Worm (Caenorhabditis elegans) whole organism, mixed stage, embryonic: Measurements from ENCODE around the gene ttr-52.

ENCODE experiments used
- ceh-39 ChIP-seq: fragments of 150-350 bp; optimal IDR thresholded peaks from 2 replicates; lab custom pipeline; 2014; ENCODE audit warnings: missing biosample characterization, missing genetic modification characterization
- cnd-1 ChIP-seq: fragments of 200-800 bp; sonication (Bioruptor generic); optimal IDR thresholded peaks from 2 replicates; lab custom pipeline; 2018; ENCODE audit warnings: mild to moderate bottlenecking, missing genetic modification characterization, missing compliant biosample characterization
- lin-32 ChIP-seq: fragments of 200-800 bp; sonication (Bioruptor generic); optimal IDR thresholded peaks from 2 replicates; lab custom pipeline; 2018; ENCODE audit warnings: mild to moderate bottlenecking, missing genetic modification characterization, missing compliant biosample characterization
- mep-1 ChIP-seq: fragments of 150-350 bp; optimal IDR thresholded peaks from 2 replicates; lab custom pipeline; 2017; ENCODE audit warnings: missing biosample characterization, missing genetic modification reagents, missing genetic modification characterization, inconsistent platforms
- mls-2 ChIP-seq: sonication (generic microtip); optimal IDR thresholded peaks from 2 replicates; lab custom pipeline; 2016; ENCODE audit warnings: mild to moderate bottlenecking, missing genetic modification characterization, moderate library complexity, missing compliant biosample characterization
- nhr-237 ChIP-seq: fragments of 150-350 bp; optimal IDR thresholded peaks from 2 replicates; lab custom pipeline; 2014; ENCODE audit warnings: missing biosample characterization, missing genetic modification characterization
- snpc-4 ChIP-seq: fragments of 150-350 bp; optimal IDR thresholded peaks from 2 replicates; lab custom pipeline; 2014; ENCODE audit warnings: missing biosample characterization, missing genetic modification characterization
- sptf-1 ChIP-seq: sonication (generic microtip); optimal IDR thresholded peaks from 2 replicates; lab custom pipeline; 2017; ENCODE audit warnings: mild to moderate bottlenecking, missing genetic modification characterization, moderate library complexity, missing compliant biosample characterization
- unc-62 ChIP-seq: fragments of 150-350 bp; optimal IDR thresholded peaks from 2 replicates; lab custom pipeline; 2014; ENCODE audit warnings: missing biosample characterization, missing genetic modification reagents, missing genetic modification characterization
- ztf-11 ChIP-seq: fragments of 150-350 bp; optimal IDR thresholded peaks from 2 replicates; lab custom pipeline; 2014; ENCODE audit warnings: missing biosample characterization, missing genetic modification characterization

- TF ChIP-seq ztf-11 (tag; lab: Kevin White, UChicago) (no peak), sptf-1 (tag; lab: Kevin White, UChicago) (no peak), snpc-4 (no peak), cnd-1 (tag; lab: Kevin White, UChicago) (no peak), nhr-237 (tag; lab: Kevin White, UChicago) (no peak), mep-1 (tag; lab: Kevin White, UChicago) (no peak), mls-2 (tag; lab: Kevin White, UChicago) (no peak), ceh-39 (tag; lab: Kevin White, UChicago) (no peak), lin-32 (GFP tag; lab: Kevin White, UChicago) (no peak), unc-62 (GFP tag; lab: Kevin White, UChicago) (no peak)
These were observed at the start of gene ttr-52 for ce11 chrIII:13404418-13404817.
